Worm (Caenorhabditis elegans) whole organism, L1 larva: ENCODE results near the gene npax-1.

ENCODE experiments used
- aly-2 ChIP-seq: fragments of 150-350 bp; optimal IDR thresholded peaks from 2 replicates; lab custom pipeline; 2014; ENCODE audit warnings: missing biosample characterization, missing genetic modification characterization
- egl-27 ChIP-seq, 2 experiments: fragments of 150-350 bp in 1 of 2; sonication (generic microtip); optimal IDR thresholded peaks; 3 replicates each; lab custom pipeline; 2017 to 2018; ENCODE audit warnings: missing biosample characterization in 2 of 2, missing genetic modification characterization in 2 of 2, missing genetic modification reagents in 2 of 2
- fos-1 ChIP-seq: fragments of 150-350 bp; optimal IDR thresholded peaks from 2 replicates; lab custom pipeline; 2014; ENCODE audit warnings: missing biosample characterization, missing genetic modification characterization
- lin-13 ChIP-seq: fragments of 150-350 bp; optimal IDR thresholded peaks from 2 replicates; lab custom pipeline; 2014; ENCODE audit warnings: missing biosample characterization, missing genetic modification reagents, missing genetic modification characterization
- lin-15B ChIP-seq: fragments of 150-350 bp; sonication (generic microtip); optimal IDR thresholded peaks from 3 replicates; lab custom pipeline; 2014; ENCODE audit warnings: missing biosample characterization, missing genetic modification characterization
- lir-3 ChIP-seq: sonication (generic microtip); optimal IDR thresholded peaks from 2 replicates; lab custom pipeline; 2016; ENCODE audit warnings: mild to moderate bottlenecking, missing genetic modification characterization, moderate library complexity, missing compliant biosample characterization; ENCODE audit not compliant: poor library complexity
- mdl-1 ChIP-seq, 2 experiments: fragments of 150-350 bp; optimal IDR thresholded peaks; 2 replicates each; lab custom pipeline; 2014 to 2017; ENCODE audit warnings: missing biosample characterization in 2 of 2, missing genetic modification characterization in 2 of 2, inconsistent platforms in 1 of 2
- ztf-11 ChIP-seq, 2 experiments: sonication (generic microtip); optimal IDR thresholded peaks; 2 replicates each; lab custom pipeline; 2016 to 2017; ENCODE audit warnings: missing genetic modification characterization in 2 of 2, missing biosample characterization in 1 of 2, missing compliant biosample characterization in 1 of 2
- ztf-4 ChIP-seq: fragments of 150-350 bp; optimal IDR thresholded peaks from 2 replicates; lab custom pipeline; 2014; ENCODE audit warnings: missing biosample characterization, missing genetic modification characterization

- TF ChIP-seq lin-15B (tag; lab: Kevin White, UChicago) (no peak), fos-1 (tag; lab: Kevin White, UChicago) (no peak), lir-3 (tag; lab: Kevin White, UChicago) (no peak), ztf-11 (tag; optimal IDR thresholded peaks at IDR 0.05; lab: Kevin White, UChicago) (no peak), lin-13 (GFP tag; lab: Kevin White, UChicago) (peak; percentile 39), egl-27 (tag; optimal IDR thresholded peaks at IDR 0.05; lab: Kevin White, UChicago) (no peak), mdl-1 (tag; optimal IDR thresholded peaks at IDR 0.05; lab: Kevin White, UChicago) (peak in 1 of 2 experiments; percentile 85), ztf-4 (tag; lab: Kevin White, UChicago) (no peak), aly-2 (tag; lab: Kevin White, UChicago) (no peak)
These were observed 11.8 kb upstream of the npax-1 start for ce11 chrII:7342884-7343283.
